Worm (Caenorhabditis elegans): ENCODE data around the gene nhr-63.

The nhr-63 gene

ce11 chrV:16024917-16025316 is 22.5 kb downstream of the nhr-63 start:
- TF ChIP-seq tbx-37 (GFP tag; conservative IDR thresholded peaks at IDR 0.05) = no peak
- no peak for TF ChIP-seq F13C5.2 (tag; optimal IDR thresholded peaks at IDR 0.05)
- TF ChIP-seq flt-1 (GFP tag; IDR thresholded peaks at IDR 0.05) = no peak
- no peak for TF ChIP-seq aly-1 (tag; optimal IDR thresholded peaks at IDR 0.05)
- no peak for TF ChIP-seq ets-7 (tag; optimal IDR thresholded peaks at IDR 0.05)
- no peak for TF ChIP-seq hmbx-1 (tag; optimal IDR thresholded peaks at IDR 0.05)
- TF ChIP-seq ama-1 (optimal IDR thresholded peaks at IDR 0.05) = no peak
- TF ChIP-seq ceh-13 (GFP tag; optimal IDR thresholded peaks at IDR 0.05) = no peak
- TF ChIP-seq B0310.2 (tag; optimal IDR thresholded peaks at IDR 0.05) = no peak
- no peak for TF ChIP-seq hmg-4 (GFP tag; optimal IDR thresholded peaks at IDR 0.05)
- no peak for TF ChIP-seq tbx-11 (GFP tag; IDR thresholded peaks at IDR 0.05)
- TF ChIP-seq hnd-1 (tag; optimal IDR thresholded peaks at IDR 0.05) = no peak
- no peak for TF ChIP-seq pes-1 (GFP tag; IDR thresholded peaks at IDR 0.05)
- no peak for TF ChIP-seq tra-4 (tag; optimal IDR thresholded peaks at IDR 0.05)
- TF ChIP-seq ceh-36 (tag; optimal IDR thresholded peaks at IDR 0.05) = no peak
- TF ChIP-seq sea-1 (GFP tag; conservative IDR thresholded peaks at IDR 0.05) = no peak

- TF ChIP-seq ceh-36 (tag; optimal IDR thresholded peaks at IDR 0.05) (no peak), scrt-1 (GFP tag; IDR thresholded peaks at IDR 0.05) (no peak), ama-1 (optimal IDR thresholded peaks at IDR 0.05) (no peak), tbx-11 (GFP tag; IDR thresholded peaks at IDR 0.05) (no peak), ceh-13 (GFP tag; optimal IDR thresholded peaks at IDR 0.05) (no peak), sea-1 (GFP tag; conservative IDR thresholded peaks at IDR 0.05) (no peak), hmg-4 (GFP tag; optimal IDR thresholded peaks at IDR 0.05) (no peak), flt-1 (GFP tag; IDR thresholded peaks at IDR 0.05) (no peak), aly-1 (tag; optimal IDR thresholded peaks at IDR 0.05) (no peak), hnd-1 (tag; optimal IDR thresholded peaks at IDR 0.05) (no peak), ets-7 (tag; optimal IDR thresholded peaks at IDR 0.05) (no peak), pes-1 (GFP tag; IDR thresholded peaks at IDR 0.05) (no peak), hmbx-1 (tag; optimal IDR thresholded peaks at IDR 0.05) (no peak), F13C5.2 (tag; optimal IDR thresholded peaks at IDR 0.05) (no peak), B0310.2 (tag; optimal IDR thresholded peaks at IDR 0.05) (no peak), tra-4 (tag; optimal IDR thresholded peaks at IDR 0.05) (no peak), tbx-37 (GFP tag; conservative IDR thresholded peaks at IDR 0.05) (no peak)
Observed at ce11 chrV:16029237-16029636, 26.8 kb downstream of the nhr-63 start.

- TF ChIP-seq hmbx-1 (tag; optimal IDR thresholded peaks at IDR 0.05) (no peak), tra-4 (tag; optimal IDR thresholded peaks at IDR 0.05) (no peak), hnd-1 (tag; optimal IDR thresholded peaks at IDR 0.05) (no peak), pes-1 (GFP tag; IDR thresholded peaks at IDR 0.05) (no peak), aly-1 (tag; optimal IDR thresholded peaks at IDR 0.05) (no peak), ceh-36 (tag; optimal IDR thresholded peaks at IDR 0.05) (no peak), F13C5.2 (tag; optimal IDR thresholded peaks at IDR 0.05) (no peak), flt-1 (GFP tag; IDR thresholded peaks at IDR 0.05) (no peak), tbx-37 (GFP tag; conservative IDR thresholded peaks at IDR 0.05) (no peak), B0310.2 (tag; optimal IDR thresholded peaks at IDR 0.05) (no peak), hmg-4 (GFP tag; optimal IDR thresholded peaks at IDR 0.05) (no peak)
Observed at ce11 chrV:16031571-16031970, 29.2 kb downstream of the nhr-63 start, which contains the start of gene T10C6.7. T10C6.7 (minus strand) TSS chrV:16031713.

ce11 chrV:16032761-16033160 is 30.4 kb downstream of the nhr-63 start, which contains the start of gene T10C6.16:
T10C6.16 (minus strand) TSS chrV:16033005.
- TF ChIP-seq hmg-4 (GFP tag; optimal IDR thresholded peaks at IDR 0.05) = no peak
- TF ChIP-seq ets-7 (tag; optimal IDR thresholded peaks at IDR 0.05) = no peak
- no peak for TF ChIP-seq aly-1 (tag; optimal IDR thresholded peaks at IDR 0.05)
- TF ChIP-seq flt-1 (GFP tag; IDR thresholded peaks at IDR 0.05) = no peak
- TF ChIP-seq B0310.2 (tag; optimal IDR thresholded peaks at IDR 0.05) = no peak
- TF ChIP-seq pes-1 (GFP tag; IDR thresholded peaks at IDR 0.05) = no peak
- TF ChIP-seq ceh-36 (tag; optimal IDR thresholded peaks at IDR 0.05) = no peak
- no peak for TF ChIP-seq hmbx-1 (tag; optimal IDR thresholded peaks at IDR 0.05)
- no peak for TF ChIP-seq F13C5.2 (tag; optimal IDR thresholded peaks at IDR 0.05)
- no peak for TF ChIP-seq ceh-13 (GFP tag; optimal IDR thresholded peaks at IDR 0.05)
- TF ChIP-seq scrt-1 (GFP tag; IDR thresholded peaks at IDR 0.05) = no peak
- no peak for TF ChIP-seq hnd-1 (tag; optimal IDR thresholded peaks at IDR 0.05)
- no peak for TF ChIP-seq tbx-11 (GFP tag; IDR thresholded peaks at IDR 0.05)
- no peak for TF ChIP-seq tbx-37 (GFP tag; conservative IDR thresholded peaks at IDR 0.05)
- no peak for TF ChIP-seq ama-1 (optimal IDR thresholded peaks at IDR 0.05)
- no peak for TF ChIP-seq sea-1 (GFP tag; conservative IDR thresholded peaks at IDR 0.05)
- TF ChIP-seq tra-4 (tag; optimal IDR thresholded peaks at IDR 0.05) = no peak

ce11 chrV:16033491-16033890 is 31.1 kb downstream of the nhr-63 start:
- TF ChIP-seq B0310.2 (tag; optimal IDR thresholded peaks at IDR 0.05) (no peak), tbx-37 (GFP tag; conservative IDR thresholded peaks at IDR 0.05) (no peak), flt-1 (GFP tag; IDR thresholded peaks at IDR 0.05) (no peak), ets-7 (tag; optimal IDR thresholded peaks at IDR 0.05) (no peak), pes-1 (GFP tag; IDR thresholded peaks at IDR 0.05) (no peak)

- no peak for TF ChIP-seq hmg-4 (GFP tag; optimal IDR thresholded peaks at IDR 0.05)
- TF ChIP-seq ama-1 (optimal IDR thresholded peaks at IDR 0.05) = no peak
- no peak for TF ChIP-seq tbx-11 (GFP tag; IDR thresholded peaks at IDR 0.05)
- TF ChIP-seq F13C5.2 (tag; optimal IDR thresholded peaks at IDR 0.05) = no peak
- no peak for TF ChIP-seq flt-1 (GFP tag; IDR thresholded peaks at IDR 0.05)
- no peak for TF ChIP-seq tbx-37 (GFP tag; conservative IDR thresholded peaks at IDR 0.05)
- TF ChIP-seq aly-1 (tag; optimal IDR thresholded peaks at IDR 0.05) = no peak
- TF ChIP-seq scrt-1 (GFP tag; IDR thresholded peaks at IDR 0.05) = no peak
- no peak for TF ChIP-seq B0310.2 (tag; optimal IDR thresholded peaks at IDR 0.05)
- TF ChIP-seq sea-1 (GFP tag; conservative IDR thresholded peaks at IDR 0.05) = no peak
- no peak for TF ChIP-seq ets-7 (tag; optimal IDR thresholded peaks at IDR 0.05)
- TF ChIP-seq hmbx-1 (tag; optimal IDR thresholded peaks at IDR 0.05) = no peak
- TF ChIP-seq ceh-36 (tag; optimal IDR thresholded peaks at IDR 0.05) = no peak
Observed at ce11 chrV:16036166-16036565, 33.8 kb downstream of the nhr-63 start, which contains the start of gene T10C6.10. T10C6.10 (plus strand) TSS chrV:16036413.

- TF ChIP-seq aly-1 (tag; optimal IDR thresholded peaks at IDR 0.05) = peak; percentile 58
- TF ChIP-seq pes-1 (GFP tag; IDR thresholded peaks at IDR 0.05) = peak; percentile 80
- peak; percentile 59; the same call in 1 of the 2 replicates for TF ChIP-seq flt-1 (GFP tag; IDR thresholded peaks at IDR 0.05)
- TF ChIP-seq ama-1 (optimal IDR thresholded peaks at IDR 0.05) = peak; percentile 87
- 0 out of 2 replicates have a peak, but pooled peaks have one; percentile 4 for TF ChIP-seq tbx-11 (GFP tag; IDR thresholded peaks at IDR 0.05)
- TF ChIP-seq sea-1 (GFP tag; conservative IDR thresholded peaks at IDR 0.05) = peak; percentile 69
- TF ChIP-seq tbx-37 (GFP tag; conservative IDR thresholded peaks at IDR 0.05) = 0 out of 2 replicates have a peak, but pooled peaks have one; percentile 9
Observed at ce11 chrV:16040140-16040827, 37.9 kb downstream of the nhr-63 start, which contains the start of the genes his-4 and his-3. his-4 (minus strand) TSS chrV:16040515. his-3 (plus strand) TSS chrV:16040808.

Measured in whole organism, early embryonic.